Worm (Caenorhabditis elegans) whole organism, early embryonic: ENCODE measurements around the gene C50F4.1.

Experiments used
- hmbx-1 ChIP-seq: sonication (generic microtip); optimal IDR thresholded peaks from 2 replicates; lab custom pipeline; 2016; ENCODE audit warnings: mild to moderate bottlenecking, missing genetic modification characterization, missing compliant biosample characterization
- sea-1 ChIP-seq: fragments of 200-800 bp; sonication (Bioruptor generic); conservative IDR thresholded peaks from 2 replicates; pipeline ENCODE4 v1.3.6; 2022; ENCODE audit warnings: missing genetic modification characterization, missing compliant biosample characterization
- tbx-11 ChIP-seq: fragments of 200-800 bp; sonication (Bioruptor generic); IDR thresholded peaks from 2 replicates; pipeline ENCODE4 v1.3.6; 2022; ENCODE audit warnings: missing genetic modification characterization, missing compliant biosample characterization
- tbx-37 ChIP-seq: fragments of 200-800 bp; sonication (Bioruptor generic); conservative IDR thresholded peaks from 2 replicates; pipeline ENCODE4 v1.3.6; 2022; ENCODE audit warnings: missing genetic modification reagents, missing genetic modification characterization, missing compliant biosample characterization

DNA sequence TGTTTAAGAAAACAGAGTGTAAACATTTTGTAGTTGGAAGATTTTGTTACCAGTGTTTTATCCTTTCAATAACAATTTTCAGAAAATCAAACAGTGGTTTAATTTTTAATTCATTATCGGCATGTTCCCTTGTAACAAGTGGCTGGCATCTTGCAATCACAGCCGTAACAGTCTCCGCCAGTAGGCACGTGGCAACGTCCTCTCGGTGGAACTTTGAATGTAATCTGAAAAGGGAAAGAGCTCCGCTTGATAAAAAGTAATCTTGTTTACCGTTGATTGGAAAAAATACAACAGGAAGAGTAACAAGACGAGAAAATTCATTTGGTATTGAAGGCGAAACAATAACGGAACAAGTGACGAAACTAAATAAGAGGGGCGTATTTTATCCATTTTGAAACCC, 37.2 kb upstream of the C50F4.1 start, which contains the start of gene K06A4.10:
- TF ChIP-seq sea-1 (GFP tag; lab: Robert Waterston, UW), result no peak
- TF ChIP-seq hmbx-1 (tag; lab: Kevin White, UChicago), result no peak
- TF ChIP-seq tbx-37 (GFP tag; lab: Robert Waterston, UW), result no peak
- no peak for TF ChIP-seq tbx-11
